Worm (Caenorhabditis elegans) whole organism, L4/young adult: ENCODE data around the gene ascc-1.
"Not testable (repeated sequence)": the region's sequence is repeated elsewhere in the genome, so short reads cannot be mapped to it uniquely, and the experiment has no call there.

ENCODE experiments used
- W03F9.2 ChIP-seq: fragments of 150-350 bp; optimal IDR thresholded peaks from 2 replicates; lab custom pipeline; 2014; ENCODE audit warnings: missing biosample characterization, missing genetic modification characterization
- dao-5 ChIP-seq: sonication (generic microtip); optimal IDR thresholded peaks from 2 replicates; lab custom pipeline; 2016; ENCODE audit warnings: missing genotype, missing genetic modification characterization, moderate library complexity, missing compliant biosample characterization
- him-1 ChIP-seq: sonication (generic microtip); optimal IDR thresholded peaks from 2 replicates; lab custom pipeline; 2016; ENCODE audit warnings: missing genotype, missing genetic modification reagents, missing genetic modification characterization, missing compliant biosample characterization

Gene ascc-1

DNA sequence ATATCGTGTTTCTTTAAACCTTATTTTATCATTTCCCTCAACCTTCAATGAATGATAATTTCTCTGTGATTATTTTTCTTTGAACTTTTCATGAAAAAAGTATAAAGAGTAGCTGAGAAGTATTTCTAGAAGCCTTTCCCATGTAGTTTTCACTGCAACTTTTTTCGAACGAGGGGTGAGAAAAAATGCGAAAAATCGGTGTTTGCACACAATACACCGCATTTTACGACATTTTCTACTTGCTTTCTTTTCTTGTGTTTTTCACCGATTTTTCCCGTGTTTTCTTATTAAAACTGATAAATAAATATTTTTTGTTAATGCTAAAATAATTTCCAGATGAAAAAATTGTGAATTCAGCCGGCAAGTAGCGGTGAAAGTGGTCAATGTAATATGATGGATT is 41.4 kb downstream of the ascc-1 start, which contains the start of gene C50D2.10:
Gene C50D2.10 (plus strand): TSS at position 245 of the 400 bp plus-strand sequence.
- not testable (repeated sequence) for TF ChIP-seq dao-5, W03F9.2, him-1 (tag; lab: Kevin White, UChicago)

DNA sequence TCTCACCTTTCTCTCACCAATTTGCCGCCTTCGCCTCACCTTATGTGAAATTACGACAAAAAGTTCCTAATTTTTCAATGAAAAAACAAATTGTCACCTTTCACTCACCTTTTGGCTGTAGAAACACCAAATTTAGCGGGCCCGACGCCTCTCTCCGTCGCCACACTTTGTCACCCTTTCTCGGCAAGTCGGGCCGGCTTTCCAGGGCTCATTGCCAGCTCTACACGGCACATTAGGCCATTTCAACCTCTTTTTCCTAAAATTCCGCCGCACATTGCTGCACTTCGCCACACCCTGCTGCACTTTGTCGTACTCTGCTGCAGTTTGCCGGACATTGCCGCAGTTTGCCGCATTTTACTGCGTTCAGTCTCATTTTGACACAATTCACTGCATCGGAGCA is 43.7 kb downstream of the ascc-1 start:
- no peak for TF ChIP-seq him-1 (tag; lab: Kevin White, UChicago)
- TF ChIP-seq W03F9.2 (tag; lab: Kevin White, UChicago), result no peak
- no peak for TF ChIP-seq dao-5 (tag; lab: Kevin White, UChicago)

DNA sequence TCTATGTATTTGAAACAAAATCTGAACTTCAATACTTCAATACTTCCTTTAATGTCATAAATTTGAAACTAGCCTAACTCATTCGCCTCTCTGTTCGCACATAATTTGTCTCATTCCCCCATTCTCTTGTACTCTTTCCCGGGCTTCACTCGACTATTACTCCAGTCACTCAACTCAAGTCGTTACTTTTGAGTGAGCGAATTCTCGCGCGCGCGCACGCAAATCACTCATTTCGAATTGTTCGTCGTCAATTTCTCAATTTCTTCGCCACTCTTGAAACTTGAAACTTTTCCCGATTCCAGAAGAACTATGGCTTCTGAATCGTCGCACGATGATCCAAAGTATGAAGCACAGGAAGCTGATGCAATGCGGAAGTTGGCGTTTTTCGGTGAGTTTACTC is 46.8 kb downstream of the ascc-1 start, which contains the start of gene col-68:
Gene col-68 (plus strand): TSS at position 301 of the 400 bp plus-strand sequence.
- TF ChIP-seq dao-5 (tag; lab: Kevin White, UChicago), result no peak

DNA sequence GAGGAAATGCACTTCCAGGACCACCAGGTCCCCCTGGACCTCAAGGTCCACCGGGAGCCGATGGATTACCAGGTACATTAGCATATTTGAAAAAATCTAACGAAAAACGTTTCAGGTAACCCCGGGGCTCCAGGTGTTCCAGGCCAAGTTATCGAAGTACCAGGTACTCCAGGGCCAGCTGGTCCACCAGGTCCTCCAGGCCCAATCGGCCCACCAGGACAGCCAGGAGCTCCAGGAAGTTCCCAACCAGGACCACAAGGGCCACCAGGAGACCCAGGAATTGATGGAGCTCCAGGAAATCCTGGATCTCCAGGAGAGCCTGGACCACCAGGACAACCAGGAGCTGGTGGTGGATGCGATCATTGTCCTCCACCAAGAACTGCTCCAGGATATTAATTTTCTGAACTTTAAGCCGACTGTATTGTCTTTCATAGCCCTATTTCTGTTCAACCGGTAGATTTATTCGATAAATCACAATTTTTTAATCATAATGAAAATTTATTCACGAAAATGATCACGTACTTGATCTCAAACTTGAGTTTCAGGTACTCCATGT is 47.9 kb downstream of the ascc-1 start:
- no peak for TF ChIP-seq him-1 (tag; lab: Kevin White, UChicago)
- TF ChIP-seq W03F9.2 (tag; lab: Kevin White, UChicago), result no peak
- no peak for TF ChIP-seq dao-5 (tag; lab: Kevin White, UChicago)

DNA sequence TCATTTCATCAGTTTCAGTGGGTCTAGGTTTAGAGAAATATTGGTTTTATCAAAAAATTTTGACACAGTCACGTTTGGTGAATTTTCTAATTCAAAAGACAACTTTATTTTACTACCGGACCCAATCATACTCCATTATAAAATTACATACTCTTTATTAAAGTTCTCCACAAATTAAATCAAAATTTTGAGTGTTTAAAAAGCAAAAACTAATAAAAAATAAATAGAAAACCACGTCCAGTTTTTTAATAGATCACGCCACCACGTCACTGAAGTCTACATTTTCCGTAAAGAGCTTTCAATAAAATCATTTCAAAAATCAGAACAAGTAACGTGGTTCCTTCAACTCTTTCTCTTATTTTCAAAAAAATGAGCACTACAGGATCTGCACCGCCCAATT is 48.4 kb downstream of the ascc-1 start, which contains the start of gene txt-1:
Gene txt-1 (plus strand): TSS at position 301 of the 400 bp plus-strand sequence.
- TF ChIP-seq him-1 (tag; lab: Kevin White, UChicago) (no peak), W03F9.2 (tag; lab: Kevin White, UChicago) (no peak), dao-5 (tag; lab: Kevin White, UChicago) (no peak)

DNA sequence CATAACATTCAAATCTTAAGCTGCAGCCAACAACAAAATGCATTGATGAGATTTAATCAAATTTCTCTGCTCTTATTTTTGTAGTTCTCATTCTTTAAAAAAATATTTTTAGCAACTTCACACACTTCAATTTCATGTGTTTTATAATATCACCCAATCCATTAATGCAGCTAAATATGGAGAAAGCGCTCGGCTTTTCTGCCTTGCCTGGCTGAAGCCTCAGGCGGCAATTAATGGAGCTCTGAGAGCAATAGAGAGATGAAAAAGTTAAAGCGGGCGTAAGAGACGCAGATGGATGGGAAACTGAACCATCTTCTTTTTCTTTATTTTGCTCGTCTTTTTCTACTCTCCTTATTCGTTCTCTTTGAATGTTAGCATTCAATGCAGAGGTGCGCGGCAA is 50.2 kb downstream of the ascc-1 start:
- TF ChIP-seq him-1 (tag; lab: Kevin White, UChicago), result no peak
- TF ChIP-seq W03F9.2 (tag; lab: Kevin White, UChicago), result no peak
- no peak for TF ChIP-seq dao-5 (tag; lab: Kevin White, UChicago)

DNA sequence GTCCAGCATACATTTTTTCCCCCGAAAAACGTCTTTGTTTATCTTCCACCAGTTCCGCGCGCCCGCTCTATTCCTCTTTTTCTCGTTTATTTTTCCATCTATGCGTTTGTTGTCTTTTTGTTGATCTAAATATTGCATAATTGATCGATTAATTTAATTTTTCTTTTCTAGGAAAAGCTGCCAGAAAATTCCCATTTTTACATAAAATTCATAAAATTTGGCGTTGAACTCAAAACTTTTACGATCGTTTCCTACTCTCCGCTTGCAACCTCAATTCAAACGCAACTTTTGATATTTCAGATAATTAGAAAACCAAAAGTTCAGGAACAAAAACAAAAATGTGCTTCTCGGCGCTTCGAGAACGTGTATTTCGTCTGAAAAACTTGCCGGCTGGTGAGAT is 51.4 kb downstream of the ascc-1 start, which contains the start of gene C50D2.2:
Gene C50D2.2 (plus strand): TSS at position 301 of the 400 bp plus-strand sequence.
- TF ChIP-seq W03F9.2 (tag; lab: Kevin White, UChicago) (no peak), him-1 (tag; lab: Kevin White, UChicago) (no peak), dao-5 (tag; lab: Kevin White, UChicago) (no peak)
